Fruit fly (Drosophila melanogaster): ENCODE results near the gene CG32572.

Gene CG32572

dm6 chrX:16691440-16691839 lies 29.5 kb upstream of the CG32572 start (continued):
- TF ChIP-seq CG10321 (GFP tag; IDR thresholded peaks at IDR 0.05), result peak; percentile 55; the same call in 1 of the 2 replicates
- TF ChIP-seq Blimp-1 (GFP tag; optimal IDR thresholded peaks at IDR 0.05), result peak; percentile 82
- peak; percentile 79 for TF ChIP-seq CG17568 (GFP tag; optimal IDR thresholded peaks at IDR 0.05)
- no peak for TF ChIP-seq ato (GFP tag; IDR thresholded peaks at IDR 0.05; ENCODE audit: partially characterized antibody)
- TF ChIP-seq cato (GFP tag; optimal IDR thresholded peaks at IDR 0.05; ENCODE audit: borderline replicate concordance), result peak; percentile 68
- TF ChIP-seq kni (GFP tag; optimal IDR thresholded peaks at IDR 0.05), result peak; percentile 11
- peak; percentile 54 for TF ChIP-seq ab (GFP tag; optimal IDR thresholded peaks at IDR 0.05)
- peak; percentile 89 for TF ChIP-seq Ada2b (GFP tag; IDR thresholded peaks at IDR 0.05)
- TF ChIP-seq sima (GFP tag; optimal IDR thresholded peaks at IDR 0.05), result peak; percentile 48
- TF ChIP-seq fru (optimal IDR thresholded peaks at IDR 0.05), result no peak
- peak; percentile 67 for TF ChIP-seq Dek (tag; optimal IDR thresholded peaks at IDR 0.05)
- TF ChIP-seq Gsc (GFP tag; IDR thresholded peaks at IDR 0.05), result peak; percentile 71
- peak; percentile 81 for TF ChIP-seq pum (GFP tag; optimal IDR thresholded peaks at IDR 0.05)
- peak; percentile 84 for TF ChIP-seq CG8944 (GFP tag; optimal IDR thresholded peaks at IDR 0.05)
- TF ChIP-seq mam (GFP tag; optimal IDR thresholded peaks at IDR 0.05), result peak; percentile 75
- TF ChIP-seq CG9876 (GFP tag; optimal IDR thresholded peaks at IDR 0.05), result peak; percentile 76
- TF ChIP-seq Camta (GFP tag; optimal IDR thresholded peaks at IDR 0.05), result peak; percentile 80
- peak; percentile 84 for TF ChIP-seq CG4707 (GFP tag; optimal IDR thresholded peaks at IDR 0.05)
- peak; percentile 22 for TF ChIP-seq abd-A (tag; optimal IDR thresholded peaks at IDR 0.05)
- TF ChIP-seq cg (GFP tag; optimal IDR thresholded peaks at IDR 0.05), result no peak
- peak; percentile 87 for TF ChIP-seq Dad (GFP tag; optimal IDR thresholded peaks at IDR 0.05)
- TF ChIP-seq CG6791 (GFP tag; IDR thresholded peaks at IDR 0.05; ENCODE audit: partially characterized antibody), result no peak
- TF ChIP-seq Sox102F (GFP tag; optimal IDR thresholded peaks at IDR 0.05), result peak; percentile 93
- TF ChIP-seq tgo (GFP tag; IDR thresholded peaks at IDR 0.05), result peak; percentile 82
- TF ChIP-seq crc (GFP tag; optimal IDR thresholded peaks at IDR 0.05), result peak; percentile 66
- TF ChIP-seq Six4 (GFP tag; optimal IDR thresholded peaks at IDR 0.05), result peak; percentile 82
- TF ChIP-seq crol (GFP tag; IDR thresholded peaks at IDR 0.05), result peak; percentile 52
- TF ChIP-seq bsh (GFP tag; optimal IDR thresholded peaks at IDR 0.05), result peak; percentile 40 to 95
- peak; percentile 59 for TF ChIP-seq ro (GFP tag; IDR thresholded peaks at IDR 0.05)
- peak; percentile 83 for TF ChIP-seq CG11456 (GFP tag; IDR thresholded peaks at IDR 0.05)

dm6 chrX:16692325-16692724 lies 28.7 kb upstream of the CG32572 start:
- TF ChIP-seq al (GFP tag; IDR thresholded peaks at IDR 0.05) (no peak), CG7839 (tag; optimal IDR thresholded peaks at IDR 0.05) (peak; percentile 51), CG6689 (GFP tag; IDR thresholded peaks at IDR 0.05) (0 out of 2 replicates have a peak, but pooled peaks have one; percentile 8), CG3847 (GFP tag; IDR thresholded peaks at IDR 0.05) (0 out of 2 replicates have a peak, but pooled peaks have one; percentile 6), psq (GFP tag; optimal IDR thresholded peaks at IDR 0.05) (no peak), CG12769 (tag; optimal IDR thresholded peaks at IDR 0.05) (no peak), Dek (tag; optimal IDR thresholded peaks at IDR 0.05) (peak; percentile 18), Eip74EF (GFP tag; optimal IDR thresholded peaks at IDR 0.05) (peak in 1 of 2 experiments; percentile 25), CG9437 (GFP tag; optimal IDR thresholded peaks at IDR 0.05) (peak; percentile 15), CG10267 (tag; optimal IDR thresholded peaks at IDR 0.05) (no peak), CG18599 (GFP tag; optimal IDR thresholded peaks at IDR 0.05) (peak; percentile 1), pho (GFP tag; optimal IDR thresholded peaks at IDR 0.05) (no peak), Hr78 (GFP tag; optimal IDR thresholded peaks at IDR 0.05) (peak in 1 of 2 experiments; percentile 57), Ssrp (tag; optimal IDR thresholded peaks at IDR 0.05) (peak; percentile 17), Hmr (GFP tag; optimal IDR thresholded peaks at IDR 0.05) (peak; percentile 48), CoRest (tag; optimal IDR thresholded peaks at IDR 0.05) (peak; percentile 52), CG13424 (tag; optimal IDR thresholded peaks at IDR 0.05) (peak; percentile 47), jing (GFP tag; optimal IDR thresholded peaks at IDR 0.05) (no peak), CG15269 (tag; optimal IDR thresholded peaks at IDR 0.05) (peak; percentile 54), Side (GFP tag; optimal IDR thresholded peaks at IDR 0.05) (no peak), cwo (GFP tag; optimal IDR thresholded peaks at IDR 0.05) (peak; percentile 3), CG11504 (tag; optimal IDR thresholded peaks at IDR 0.05) (peak; percentile 34)
